Fruit fly (Drosophila melanogaster): ENCODE results near the gene cnc.
A peak's percentile ranks its signal among the peaks of the same experiment; 100 is the strongest.

- TF ChIP-seq fd96Ca (GFP tag; IDR thresholded peaks at IDR 0.05), result 0 out of 3 replicates have a peak, but pooled peaks have one; percentile 29
- TF ChIP-seq CG13204 (GFP tag; optimal IDR thresholded peaks at IDR 0.05), result no peak
- TF ChIP-seq D1 (tag; optimal IDR thresholded peaks at IDR 0.05), result no peak
- TF ChIP-seq CG32121 (GFP tag; IDR thresholded peaks at IDR 0.05), result no peak
- no peak for TF ChIP-seq Pif1B (GFP tag; optimal IDR thresholded peaks at IDR 0.05)
- TF ChIP-seq CG12605 (GFP tag; IDR thresholded peaks at IDR 0.05), result no peak
- no peak for TF ChIP-seq CG34367 (tag; optimal IDR thresholded peaks at IDR 0.05)
Observed at dm6 chr3R:23193400-23193799, 33.1 kb downstream of the cnc start.

Measured in whole organism, pupa.